Fruit fly (Drosophila melanogaster) whole organism, prepupa: ENCODE data around the gene CG8135.

ENCODE experiments used
- Blimp-1 ChIP-seq: fragments of 200-800 bp; sonication (Bioruptor generic); optimal IDR thresholded peaks from 3 replicates; lab custom pipeline; 2017; ENCODE audit warnings: missing biosample characterization, missing genetic modification characterization, mild to moderate bottlenecking, moderate library complexity, missing genetic modification reagents
- CG10631 ChIP-seq: fragments of 200-800 bp; sonication (Bioruptor generic); optimal IDR thresholded peaks from 2 replicates; lab custom pipeline; 2016; ENCODE audit warnings: missing biosample characterization, missing genetic modification characterization
- CG10669 ChIP-seq: fragments of 200-800 bp; sonication (Bioruptor generic); optimal IDR thresholded peaks from 3 replicates; lab custom pipeline; 2018; ENCODE audit warnings: missing biosample characterization, mild to moderate bottlenecking, missing genetic modification characterization, moderate library complexity
- CG11294 ChIP-seq: fragments of 200-800 bp; sonication (Bioruptor generic); IDR thresholded peaks from 2 replicates; pipeline ENCODE4 v1.3.6; 2022; ENCODE audit warnings: missing biosample characterization, missing genetic modification characterization
- CG11902 ChIP-seq: fragments of 200-800 bp; sonication (Bioruptor generic); optimal IDR thresholded peaks from 3 replicates; lab custom pipeline; 2016; ENCODE audit warnings: missing biosample characterization, missing genetic modification characterization
- CG15336 ChIP-seq: fragments of 200-800 bp; sonication (Bioruptor generic); IDR thresholded peaks from 2 replicates; pipeline ENCODE4 v1.3.6; 2022; ENCODE audit warnings: missing biosample characterization, missing genetic modification characterization
- CG1621 ChIP-seq: fragments of 200-800 bp; sonication (Bioruptor generic); optimal IDR thresholded peaks from 3 replicates; lab custom pipeline; 2018; ENCODE audit warnings: missing biosample characterization, mild to moderate bottlenecking, missing genetic modification characterization
- CG16779 ChIP-seq: fragments of 200-800 bp; sonication (Bioruptor generic); optimal IDR thresholded peaks from 3 replicates; lab custom pipeline; 2017; ENCODE audit warnings: missing biosample characterization, mild to moderate bottlenecking, missing genetic modification characterization
- CG3032 ChIP-seq: fragments of 200-800 bp; optimal IDR thresholded peaks from 2 replicates; lab custom pipeline; 2019; ENCODE audit warnings: missing biosample characterization, mild to moderate bottlenecking, missing genetic modification characterization, moderate library complexity
- CG31627 ChIP-seq: fragments of 200-800 bp; sonication (Bioruptor generic); optimal IDR thresholded peaks from 3 replicates; lab custom pipeline; 2016; ENCODE audit warnings: missing biosample characterization, missing genetic modification characterization
- CG32006 ChIP-seq: fragments of 200-800 bp; sonication (Bioruptor generic); optimal IDR thresholded peaks from 3 replicates; lab custom pipeline; 2017; ENCODE audit warnings: missing biosample characterization, mild to moderate bottlenecking, missing genetic modification characterization
- CG34406 ChIP-seq: fragments of 200-800 bp; sonication (Bioruptor generic); optimal IDR thresholded peaks from 3 replicates; lab custom pipeline; 2016; ENCODE audit warnings: missing biosample characterization, missing genetic modification characterization
- CG3919 ChIP-seq: fragments of 200-800 bp; sonication (Bioruptor generic); optimal IDR thresholded peaks from 3 replicates; lab custom pipeline; 2016; ENCODE audit warnings: missing biosample characterization, missing genetic modification characterization
- CG4318 ChIP-seq: fragments of 200-800 bp; sonication (Bioruptor generic); optimal IDR thresholded peaks from 3 replicates; lab custom pipeline; 2017; ENCODE audit warnings: missing biosample characterization, mild to moderate bottlenecking, missing genetic modification characterization
- CG6163 ChIP-seq: fragments of 200-800 bp; sonication (Bioruptor generic); IDR thresholded peaks from 3 replicates; pipeline ENCODE4 v1.3.6; 2022; ENCODE audit warnings: missing biosample characterization, missing genetic modification characterization
- CG6276 ChIP-seq: fragments of 200-800 bp; sonication (Bioruptor generic); optimal IDR thresholded peaks from 2 replicates; lab custom pipeline; 2017; ENCODE audit warnings: missing biosample characterization, mild to moderate bottlenecking, missing genetic modification characterization
- CG6792 ChIP-seq: fragments of 200-800 bp; sonication (Bioruptor generic); optimal IDR thresholded peaks from 3 replicates; lab custom pipeline; 2016; ENCODE audit warnings: missing biosample characterization, missing genetic modification characterization
- CG6808 ChIP-seq: fragments of 200-800 bp; sonication (Bioruptor generic); optimal IDR thresholded peaks from 3 replicates; lab custom pipeline; 2017; ENCODE audit warnings: missing biosample characterization, missing genetic modification characterization, mild to moderate bottlenecking, moderate library complexity, missing genetic modification reagents
- CG7368 ChIP-seq: fragments of 200-800 bp; sonication (Bioruptor generic); optimal IDR thresholded peaks from 3 replicates; lab custom pipeline; 2016; ENCODE audit warnings: missing biosample characterization, missing genetic modification characterization
- CG8119 ChIP-seq: fragments of 200-800 bp; sonication (Bioruptor generic); IDR thresholded peaks from 3 replicates; pipeline ENCODE4 v1.3.6; 2022; ENCODE audit warnings: missing biosample characterization, missing genetic modification characterization
- CG8319 ChIP-seq: fragments of 200-800 bp; sonication (Bioruptor generic); optimal IDR thresholded peaks from 3 replicates; lab custom pipeline; 2016; ENCODE audit warnings: missing biosample characterization, missing genetic modification characterization
- CG8632 ChIP-seq: fragments of 200-800 bp; sonication (Bioruptor generic); optimal IDR thresholded peaks from 3 replicates; lab custom pipeline; 2016; ENCODE audit warnings: missing biosample characterization, missing genetic modification characterization
- CG9139 ChIP-seq: fragments of 200-800 bp; sonication (Bioruptor generic); optimal IDR thresholded peaks from 3 replicates; lab custom pipeline; 2017; ENCODE audit warnings: missing biosample characterization, mild to moderate bottlenecking, missing genetic modification characterization
- Eip78C ChIP-seq: fragments of 200-800 bp; sonication (Bioruptor generic); peaks from one replicate; lab custom pipeline; 2016; ENCODE audit warnings: missing biosample characterization, missing genetic modification characterization
- Eip93F ChIP-seq: fragments of 200-800 bp; sonication (Bioruptor generic); optimal IDR thresholded peaks from 2 replicates; lab custom pipeline; 2016; ENCODE audit warnings: missing biosample characterization, mild to moderate bottlenecking, missing genetic modification characterization
- Ets21C ChIP-seq: fragments of 200-800 bp; sonication (Bioruptor generic); optimal IDR thresholded peaks from 3 replicates; lab custom pipeline; 2016; ENCODE audit warnings: missing biosample characterization, missing genetic modification characterization
- Ets96B ChIP-seq: fragments of 200-800 bp; optimal IDR thresholded peaks from 2 replicates; lab custom pipeline; 2019; ENCODE audit warnings: missing biosample characterization, mild to moderate bottlenecking, missing genetic modification characterization, moderate library complexity
- Hr38 ChIP-seq: sonication (Bioruptor generic); optimal IDR thresholded peaks from 2 replicates; lab custom pipeline; 2016; ENCODE audit warnings: missing biosample characterization, missing genetic modification characterization
- Hr4 ChIP-seq: fragments of 200-800 bp; sonication (Bioruptor generic); optimal IDR thresholded peaks from 3 replicates; lab custom pipeline; 2016; ENCODE audit warnings: missing biosample characterization, missing genetic modification characterization
- Met ChIP-seq: fragments of 200-800 bp; sonication (Bioruptor generic); optimal IDR thresholded peaks from 3 replicates; lab custom pipeline; 2016; ENCODE audit warnings: missing biosample characterization, missing genetic modification characterization
- OdsH ChIP-seq: fragments of 200-800 bp; sonication (Bioruptor generic); optimal IDR thresholded peaks from 3 replicates; lab custom pipeline; 2016; ENCODE audit warnings: missing biosample characterization, missing genetic modification characterization
- Smox ChIP-seq: fragments of 200-800 bp; sonication (Bioruptor generic); optimal IDR thresholded peaks from 3 replicates; lab custom pipeline; 2016; ENCODE audit warnings: missing biosample characterization, missing genetic modification characterization
- Sox102F ChIP-seq: fragments of 200-800 bp; sonication (Bioruptor generic); optimal IDR thresholded peaks from 2 replicates; lab custom pipeline; 2016; ENCODE audit warnings: missing biosample characterization, mild to moderate bottlenecking, missing genetic modification characterization
- Sox14 ChIP-seq: fragments of 200-800 bp; sonication (Bioruptor generic); optimal IDR thresholded peaks from 3 replicates; lab custom pipeline; 2016; ENCODE audit warnings: missing biosample characterization, missing genetic modification characterization
- Sox15 ChIP-seq: fragments of 200-800 bp; sonication (Bioruptor generic); optimal IDR thresholded peaks from 3 replicates; lab custom pipeline; 2016; ENCODE audit warnings: missing biosample characterization, missing genetic modification characterization
- achi ChIP-seq: fragments of 200-800 bp; sonication (Bioruptor generic); optimal IDR thresholded peaks from 3 replicates; lab custom pipeline; 2016; ENCODE audit warnings: missing biosample characterization, missing genetic modification characterization
- acj6 ChIP-seq: fragments of 200-800 bp; sonication (Bioruptor generic); optimal IDR thresholded peaks from 3 replicates; lab custom pipeline; 2016; ENCODE audit warnings: missing biosample characterization, missing genetic modification characterization
- cyc ChIP-seq: fragments of 200-800 bp; sonication (Bioruptor generic); optimal IDR thresholded peaks from 3 replicates; lab custom pipeline; 2016; ENCODE audit warnings: missing biosample characterization, missing genetic modification characterization
- dsx ChIP-seq: fragments of 200-800 bp; optimal IDR thresholded peaks from 3 replicates; lab custom pipeline; 2019; ENCODE audit warnings: missing biosample characterization, mild to moderate bottlenecking, missing genetic modification characterization, moderate library complexity; ENCODE audit not compliant: poor library complexity, severe bottlenecking
- eg ChIP-seq: fragments of 200-800 bp; sonication (Bioruptor generic); IDR thresholded peaks from 3 replicates; pipeline ENCODE4 v1.3.6; 2022; ENCODE audit warnings: missing biosample characterization, missing genetic modification characterization
- esn ChIP-seq: fragments of 200-800 bp; sonication (Bioruptor generic); optimal IDR thresholded peaks from 2 replicates; lab custom pipeline; 2016; ENCODE audit warnings: missing biosample characterization, mild to moderate bottlenecking, missing genetic modification characterization, moderate library complexity
- fd59A ChIP-seq: fragments of 200-800 bp; sonication (Bioruptor generic); optimal IDR thresholded peaks from 2 replicates; lab custom pipeline; 2017; ENCODE audit warnings: missing biosample characterization, mild to moderate bottlenecking, missing genetic modification characterization, missing genetic modification reagents
- fd85E ChIP-seq: fragments of 200-800 bp; sonication (Bioruptor generic); optimal IDR thresholded peaks from 3 replicates; lab custom pipeline; 2016; ENCODE audit warnings: missing biosample characterization, missing genetic modification characterization
- fkh ChIP-seq: fragments of 200-800 bp; sonication (Bioruptor generic); optimal IDR thresholded peaks from 3 replicates; lab custom pipeline; 2017; ENCODE audit warnings: missing biosample characterization, mild to moderate bottlenecking, missing genetic modification characterization, moderate library complexity
- lz ChIP-seq: fragments of 200-800 bp; sonication (Bioruptor generic); optimal IDR thresholded peaks from 3 replicates; lab custom pipeline; 2016; ENCODE audit warnings: missing biosample characterization, missing genetic modification characterization
- net ChIP-seq: fragments of 200-800 bp; sonication (Bioruptor generic); optimal IDR thresholded peaks from 3 replicates; lab custom pipeline; 2016; ENCODE audit warnings: missing biosample characterization, missing genetic modification characterization
- pdm3 ChIP-seq: fragments of 200-800 bp; sonication (Bioruptor generic); optimal IDR thresholded peaks from 3 replicates; lab custom pipeline; 2016; ENCODE audit warnings: missing biosample characterization, missing genetic modification characterization
- salr ChIP-seq, 2 experiments: fragments of 200-800 bp; sonication (Bioruptor generic); optimal IDR thresholded peaks; 3 replicates each; lab custom pipeline; 2016 to 2018; ENCODE audit warnings: missing biosample characterization in 2 of 2, missing genetic modification characterization in 2 of 2, mild to moderate bottlenecking in 1 of 2
- spab ChIP-seq: fragments of 200-800 bp; sonication (Bioruptor generic); optimal IDR thresholded peaks from 2 replicates; lab custom pipeline; 2017; ENCODE audit warnings: missing biosample characterization, mild to moderate bottlenecking, missing genetic modification characterization, missing genetic modification reagents
- ss ChIP-seq, 2 experiments: fragments of 200-800 bp; sonication (Bioruptor generic); optimal IDR thresholded peaks; 2 replicates in 1 of 2; 3 replicates in 1 of 2; lab custom pipeline; 2017 to 2018; ENCODE audit warnings: mild to moderate bottlenecking in 2 of 2, missing biosample characterization in 2 of 2, missing genetic modification characterization in 2 of 2, moderate library complexity in 1 of 2
- svp ChIP-seq: fragments of 200-800 bp; sonication (Bioruptor generic); peaks from one replicate; lab custom pipeline; 2016; ENCODE audit warnings: missing biosample characterization, missing genetic modification characterization
- topi ChIP-seq: fragments of 200-800 bp; sonication (Bioruptor generic); optimal IDR thresholded peaks from 3 replicates; lab custom pipeline; 2016; ENCODE audit warnings: missing biosample characterization, missing genetic modification characterization

Gene CG8135

dm6 chr3R:9393542-9394025 is 10.6 kb upstream of the CG8135 start:
- TF ChIP-seq Blimp-1 (GFP tag; lab: Kevin White, UChicago) (peak; percentile 82), Ets96B (tag; lab: Kevin White, UChicago) (peak; percentile 98), acj6 (GFP tag; lab: Kevin White, UChicago) (peak; percentile 95), Eip93F (GFP tag; lab: Kevin White, UChicago) (peak; percentile 70), CG6808 (GFP tag; lab: Kevin White, UChicago) (peak; percentile 97), CG15336 (GFP tag; lab: Robert Waterston, UW) (peak; percentile 96), topi (GFP tag; lab: Kevin White, UChicago) (peak; percentile 92), Met (GFP tag; lab: Kevin White, UChicago) (peak; percentile 94), Smox (GFP tag; lab: Kevin White, UChicago) (peak; percentile 91), OdsH (GFP tag; lab: Kevin White, UChicago) (peak; percentile 95), CG16779 (tag; lab: Kevin White, UChicago) (peak; percentile 92), CG8319 (peak; percentile 93), eg (GFP tag; lab: Robert Waterston, UW) (peak; percentile 95), CG1621 (peak; percentile 96), CG10631 (peak; percentile 97), fd85E (GFP tag; lab: Kevin White, UChicago) (peak; percentile 81), Sox14 (GFP tag; lab: Kevin White, UChicago) (peak; percentile 97), Ets21C (GFP tag; lab: Kevin White, UChicago) (peak; percentile 87), CG9139 (GFP tag; lab: Kevin White, UChicago) (peak; percentile 94), CG6276 (peak; percentile 96), Sox102F (GFP tag; lab: Kevin White, UChicago) (peak; percentile 92), spab (GFP tag; lab: Kevin White, UChicago) (peak; percentile 96), net (GFP tag; lab: Kevin White, UChicago) (peak; percentile 93), ss (GFP tag; optimal IDR thresholded peaks at IDR 0.05; lab: Kevin White, UChicago) (peak; percentile 97 to 98), fkh (GFP tag; lab: Kevin White, UChicago) (peak; percentile 93), CG34406 (peak; percentile 89), CG8632 (GFP tag; lab: Kevin White, UChicago) (peak; percentile 91), CG32006 (GFP tag; lab: Kevin White, UChicago) (peak; percentile 95), fd59A (GFP tag; lab: Kevin White, UChicago) (peak; percentile 97), Hr38 (no peak), CG6792 (peak; percentile 94), CG8119 (GFP tag; lab: Robert Waterston, UW) (peak; percentile 95), CG7368 (GFP tag; lab: Kevin White, UChicago) (peak; percentile 93), CG11902 (GFP tag; lab: Kevin White, UChicago) (peak; percentile 78), CG4318 (GFP tag; lab: Kevin White, UChicago) (peak; percentile 86), Sox15 (GFP tag; lab: Kevin White, UChicago) (peak; percentile 70), CG3032 (peak; percentile 98), svp (GFP tag; lab: Kevin White, UChicago) (peak; percentile 94), lz (GFP tag; lab: Kevin White, UChicago) (peak; percentile 91), CG6163 (peak; percentile 98), salr (GFP tag; optimal IDR thresholded peaks at IDR 0.05; lab: Kevin White, UChicago) (peak; percentile 95 to 96), cyc (GFP tag; lab: Kevin White, UChicago) (peak; percentile 91), achi (GFP tag; lab: Kevin White, UChicago) (peak; percentile 95), CG31627 (GFP tag; lab: Kevin White, UChicago) (peak; percentile 91), Hr4 (GFP tag; lab: Kevin White, UChicago) (peak; percentile 86), CG11294 (peak; percentile 83), Eip78C (GFP tag; lab: Kevin White, UChicago) (peak; percentile 98), dsx (peak; percentile 96), CG10669 (GFP tag; lab: Kevin White, UChicago) (peak; percentile 96), CG3919 (peak; percentile 98), pdm3 (peak; percentile 92), esn (GFP tag; lab: Kevin White, UChicago) (peak; percentile 94)
